Worm (Caenorhabditis elegans): ENCODE data around the gene C53B4.2.

DNA sequence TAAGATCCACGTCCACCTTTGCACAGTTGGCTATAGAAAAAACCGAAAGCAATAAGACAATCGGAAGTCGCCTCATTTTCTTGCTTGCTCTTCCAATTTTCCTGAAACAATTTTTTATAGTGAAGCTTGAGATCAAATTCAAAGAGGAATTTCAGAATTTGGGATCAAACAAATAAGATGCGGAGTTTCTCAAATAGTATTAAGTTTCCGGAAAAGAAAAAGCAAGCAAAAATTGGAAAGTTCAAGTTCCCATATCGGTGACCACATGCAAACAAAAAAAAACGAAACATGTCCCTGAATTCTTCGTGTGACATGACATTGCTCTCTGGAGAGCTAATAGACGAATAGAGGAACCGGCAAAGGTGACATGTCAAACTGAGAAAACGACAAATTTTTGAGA, 39.3 kb downstream of the C53B4.2 start, which contains the start of gene unc-129:
- TF ChIP-seq lin-40 (tag; optimal IDR thresholded peaks at IDR 0.05) (no peak), zfh-2 (GFP tag; conservative IDR thresholded peaks at IDR 0.05) (no peak), F57A8.1 (GFP tag; optimal IDR thresholded peaks at IDR 0.05) (no peak), F55B11.4 (tag; optimal IDR thresholded peaks at IDR 0.05; ENCODE audit: borderline replicate concordance, insufficient read depth) (no peak), B0261.1 (tag; optimal IDR thresholded peaks at IDR 0.05) (no peak)

Data from whole organism, young adult.